Worm (Caenorhabditis elegans): Measurements from ENCODE around the gene srg-9.
A peak's percentile ranks its signal among the peaks of the same experiment; 100 is the strongest.

The srg-9 gene

ce11 chrIII:6283024-6283423, 26.4 kb upstream of the srg-9 start:
- TF ChIP-seq F57A8.1 (GFP tag; optimal IDR thresholded peaks at IDR 0.05): no peak
- TF ChIP-seq F49E8.2 (tag; optimal IDR thresholded peaks at IDR 0.05; ENCODE audit: insufficient read depth): no peak
- peak; percentile 6 for TF ChIP-seq efl-1 (GFP tag; optimal IDR thresholded peaks at IDR 0.05)
- TF ChIP-seq lsl-1 (GFP tag; optimal IDR thresholded peaks at IDR 0.05): peak; percentile 89
- TF ChIP-seq hsf-1 (GFP tag; IDR thresholded peaks at IDR 0.05): no peak
- 0 out of 2 replicates have a peak, but pooled peaks have one; percentile 14 for TF ChIP-seq hmg-1.2 (GFP tag; IDR thresholded peaks at IDR 0.05)
- peak; percentile 91 for TF ChIP-seq xnd-1 (tag; optimal IDR thresholded peaks at IDR 0.05)
- TF ChIP-seq madf-6 (GFP tag; IDR thresholded peaks at IDR 0.05): peak; percentile 93
- no peak for TF ChIP-seq repo-1 (tag; optimal IDR thresholded peaks at IDR 0.05)
- TF ChIP-seq madf-8 (GFP tag; conservative IDR thresholded peaks at IDR 0.05): peak; percentile 74
- no peak for TF ChIP-seq sea-2 (GFP tag; IDR thresholded peaks at IDR 0.05)
- TF ChIP-seq ekl-4 (GFP tag; IDR thresholded peaks at IDR 0.05): 0 out of 2 replicates have a peak, but pooled peaks have one; percentile 23
- TF ChIP-seq F33H1.4 (GFP tag; IDR thresholded peaks at IDR 0.05): peak; percentile 43; the same call in 1 of the 2 replicates

ce11 chrIII:6280070-6280596, 23.6 kb upstream of the srg-9 start, which contains the start of gene hmg-1.2:
Gene hmg-1.2, plus strand, starts transcription at chrIII:6280380.
- no peak; the same call in 1 of the 2 replicates for TF ChIP-seq F33H1.4 (GFP tag; IDR thresholded peaks at IDR 0.05)
- no peak for TF ChIP-seq rpc-1 (optimal IDR thresholded peaks at IDR 0.05)
- TF ChIP-seq rpc-1 (tag; optimal IDR thresholded peaks at IDR 0.05): no peak
- TF ChIP-seq hlh-26 (GFP tag; conservative IDR thresholded peaks at IDR 0.05): no peak
- TF ChIP-seq efl-1 (GFP tag; optimal IDR thresholded peaks at IDR 0.05): no peak
- TF ChIP-seq lir-1 (GFP tag; conservative IDR thresholded peaks at IDR 0.05): no peak
- TF ChIP-seq snpc-1.1 (tag; optimal IDR thresholded peaks at IDR 0.05; ENCODE audit: insufficient read depth): no peak
- peak; percentile 76 for TF ChIP-seq ZK185.1 (tag; optimal IDR thresholded peaks at IDR 0.05; ENCODE audit: poor library complexity, severe bottlenecking)
- TF ChIP-seq ztf-18 (tag; optimal IDR thresholded peaks at IDR 0.05): peak; percentile 18
- TF ChIP-seq bed-2 (GFP tag; IDR thresholded peaks at IDR 0.05): no peak
- TF ChIP-seq ekl-4 (GFP tag; IDR thresholded peaks at IDR 0.05): no peak; the same call in 1 of the 2 replicates
- TF ChIP-seq ceh-79 (tag; optimal IDR thresholded peaks at IDR 0.05): peak; percentile 32
- TF ChIP-seq D2030.7 (GFP tag; IDR thresholded peaks at IDR 0.05): no peak
- TF ChIP-seq unc-130 (GFP tag; optimal IDR thresholded peaks at IDR 0.05): no peak
- TF ChIP-seq sdz-38 (tag; optimal IDR thresholded peaks at IDR 0.05): no peak
- TF ChIP-seq ceh-100 (GFP tag; IDR thresholded peaks at IDR 0.05): no peak
- no peak for TF ChIP-seq nfya-2 (GFP tag; IDR thresholded peaks at IDR 0.05)
- TF ChIP-seq ztf-28 (GFP tag; IDR thresholded peaks at IDR 0.05): no peak
- TF ChIP-seq pha-4 (tag; optimal IDR thresholded peaks at IDR 0.05): peak; percentile 25
- no peak for TF ChIP-seq ztf-6 (GFP tag; IDR thresholded peaks at IDR 0.05)
- no peak for TF ChIP-seq Y53G8AR.9 (GFP tag; conservative IDR thresholded peaks at IDR 0.05)
- TF ChIP-seq tlf-1 (GFP tag; optimal IDR thresholded peaks at IDR 0.05): peak; percentile 55
- peak; percentile 67 for TF ChIP-seq gei-17 (GFP tag; optimal IDR thresholded peaks at IDR 0.05)
- TF ChIP-seq dox-1 (GFP tag; IDR thresholded peaks at IDR 0.05): peak; percentile 73
- no peak for TF ChIP-seq Y79H2A.3 (GFP tag; conservative IDR thresholded peaks at IDR 0.05)
- TF ChIP-seq C06A6.2 (GFP tag; conservative IDR thresholded peaks at IDR 0.05): 0 out of 2 replicates have a peak, but pooled peaks have one; percentile 48
- TF ChIP-seq F22D6.2 (tag; optimal IDR thresholded peaks at IDR 0.05): no peak
- no peak for TF ChIP-seq him-1 (tag; optimal IDR thresholded peaks at IDR 0.05)
- peak in 1 of 2 experiments; percentile 29 for TF ChIP-seq let-607 (tag; optimal IDR thresholded peaks at IDR 0.05)
- no peak for TF ChIP-seq aptf-2 (GFP tag; conservative IDR thresholded peaks at IDR 0.05)
- TF ChIP-seq F49E8.2 (tag; optimal IDR thresholded peaks at IDR 0.05; ENCODE audit: insufficient read depth): no peak
- no peak for TF ChIP-seq B0261.1 (tag; optimal IDR thresholded peaks at IDR 0.05)
- TF ChIP-seq chd-7 (tag; optimal IDR thresholded peaks at IDR 0.05): peak; percentile 74
- TF ChIP-seq nfya-1 (tag; optimal IDR thresholded peaks at IDR 0.05; ENCODE audit: borderline replicate concordance, insufficient read depth): no peak
- TF ChIP-seq snpc-3.4 (tag; optimal IDR thresholded peaks at IDR 0.05): peak; percentile 23
- peak; percentile 38; the same call in 1 of the 2 replicates for TF ChIP-seq madf-6 (GFP tag; IDR thresholded peaks at IDR 0.05)
- TF ChIP-seq nhr-120 (GFP tag; IDR thresholded peaks at IDR 0.05): no peak
- TF ChIP-seq egl-18 (GFP tag; IDR thresholded peaks at IDR 0.05): 0 out of 2 replicates have a peak, but pooled peaks have one; percentile 35
